Fruit fly (Drosophila melanogaster) whole organism, pupa: ENCODE measurements around the gene ND-24.
A peak's percentile ranks its signal among the peaks of the same experiment; 100 is the strongest.

ENCODE experiments used
- CG10348 ChIP-seq: fragments of 200-800 bp; sonication (Bioruptor generic); IDR thresholded peaks from 2 replicates; pipeline ENCODE4 v1.3.6; 2022; ENCODE audit warnings: missing biosample characterization, missing genetic modification characterization
- CG12605 ChIP-seq: fragments of 200-800 bp; sonication (Bioruptor generic); IDR thresholded peaks from 2 replicates; pipeline ENCODE4 v1.3.6; 2022; ENCODE audit warnings: missing biosample characterization, missing genetic modification characterization
- CG13204 ChIP-seq: fragments of 200-800 bp; sonication (Bioruptor generic); optimal IDR thresholded peaks from 2 replicates; lab custom pipeline; 2018; ENCODE audit warnings: missing biosample characterization, mild to moderate bottlenecking, missing genetic modification characterization, moderate library complexity
- CG14655 ChIP-seq: fragments of 200-800 bp; sonication (Bioruptor generic); optimal IDR thresholded peaks from 3 replicates; lab custom pipeline; 2017; ENCODE audit warnings: mild to moderate bottlenecking, missing biosample characterization, missing genetic modification reagents, missing genetic modification characterization
- CG15710 ChIP-seq: fragments of 200-800 bp; sonication (Bioruptor generic); optimal IDR thresholded peaks from 2 replicates; lab custom pipeline; 2018; ENCODE audit warnings: missing biosample characterization, mild to moderate bottlenecking, missing genetic modification characterization, moderate library complexity
- CG17806 ChIP-seq: fragments of 200-800 bp; sonication (Bioruptor generic); optimal IDR thresholded peaks from 2 replicates; lab custom pipeline; 2018; ENCODE audit warnings: missing biosample characterization, mild to moderate bottlenecking, missing genetic modification characterization, moderate library complexity
- CG32121 ChIP-seq: fragments of 200-800 bp; sonication (Bioruptor generic); IDR thresholded peaks from 2 replicates; pipeline ENCODE4 v1.3.6; 2022; ENCODE audit warnings: missing biosample characterization, missing genetic modification characterization
- CG34367 ChIP-seq: fragments of 200-800 bp; sonication (Bioruptor generic); optimal IDR thresholded peaks from 2 replicates; lab custom pipeline; 2018; ENCODE audit warnings: missing biosample characterization, mild to moderate bottlenecking, missing genetic modification characterization
- CG4496 ChIP-seq: fragments of 200-800 bp; sonication (Bioruptor generic); IDR thresholded peaks from 3 replicates; pipeline ENCODE4 v1.3.6; 2022; ENCODE audit warnings: missing biosample characterization, missing genetic modification characterization
- CG8159 ChIP-seq: fragments of 200-800 bp; sonication (Bioruptor generic); optimal IDR thresholded peaks from 3 replicates; lab custom pipeline; 2018; ENCODE audit warnings: missing biosample characterization, mild to moderate bottlenecking, missing genetic modification characterization, moderate library complexity
- CG8301 ChIP-seq: fragments of 200-800 bp; sonication (Bioruptor generic); optimal IDR thresholded peaks from 2 replicates; lab custom pipeline; 2018; ENCODE audit warnings: missing biosample characterization, mild to moderate bottlenecking, missing genetic modification characterization
- CG9948 ChIP-seq: fragments of 200-800 bp; sonication (Bioruptor generic); optimal IDR thresholded peaks from 2 replicates; lab custom pipeline; 2018; ENCODE audit warnings: missing biosample characterization, mild to moderate bottlenecking, missing genetic modification characterization, moderate library complexity
- D1 ChIP-seq: fragments of 200-800 bp; sonication (Bioruptor generic); optimal IDR thresholded peaks from 2 replicates; lab custom pipeline; 2018; ENCODE audit warnings: missing biosample characterization, mild to moderate bottlenecking, missing genetic modification characterization, moderate library complexity
- EcR ChIP-seq: fragments of 200-800 bp; sonication (Bioruptor generic); optimal IDR thresholded peaks from 3 replicates; lab custom pipeline; 2019; ENCODE audit warnings: missing biosample characterization, missing genetic modification characterization, mild to moderate bottlenecking, moderate library complexity, missing genetic modification reagents
- Ets98B ChIP-seq: fragments of 200-800 bp; sonication (Bioruptor generic); IDR thresholded peaks from 2 replicates; pipeline ENCODE4 v1.3.6; 2022; ENCODE audit warnings: missing biosample characterization, missing genetic modification characterization
- Pif1A ChIP-seq: fragments of 200-800 bp; sonication (Bioruptor generic); optimal IDR thresholded peaks from 3 replicates; lab custom pipeline; 2016; ENCODE audit warnings: missing biosample characterization, missing genetic modification characterization
- Pif1B ChIP-seq: fragments of 200-800 bp; sonication (Bioruptor generic); optimal IDR thresholded peaks from 3 replicates; lab custom pipeline; 2016; ENCODE audit warnings: missing biosample characterization, missing genetic modification characterization
- Snoo ChIP-seq: fragments of 200-800 bp; sonication (Bioruptor generic); optimal IDR thresholded peaks from 3 replicates; lab custom pipeline; 2017; ENCODE audit warnings: missing biosample characterization, mild to moderate bottlenecking, missing genetic modification characterization, inconsistent platforms
- fd96Ca ChIP-seq: fragments of 200-800 bp; sonication (Bioruptor generic); IDR thresholded peaks from 3 replicates; pipeline ENCODE4 v1.3.6; 2022; ENCODE audit warnings: missing biosample characterization, missing genetic modification characterization
- gl ChIP-seq: fragments of 200-800 bp; sonication (Bioruptor generic); optimal IDR thresholded peaks from 2 replicates; lab custom pipeline; 2018; ENCODE audit warnings: missing biosample characterization, mild to moderate bottlenecking, missing genetic modification characterization
- rn ChIP-seq: fragments of 200-800 bp; sonication (Bioruptor generic); IDR thresholded peaks from 2 replicates; pipeline ENCODE4 v1.3.6; 2022; ENCODE audit warnings: missing biosample characterization, missing genetic modification characterization

ND-24 gene

DNA sequence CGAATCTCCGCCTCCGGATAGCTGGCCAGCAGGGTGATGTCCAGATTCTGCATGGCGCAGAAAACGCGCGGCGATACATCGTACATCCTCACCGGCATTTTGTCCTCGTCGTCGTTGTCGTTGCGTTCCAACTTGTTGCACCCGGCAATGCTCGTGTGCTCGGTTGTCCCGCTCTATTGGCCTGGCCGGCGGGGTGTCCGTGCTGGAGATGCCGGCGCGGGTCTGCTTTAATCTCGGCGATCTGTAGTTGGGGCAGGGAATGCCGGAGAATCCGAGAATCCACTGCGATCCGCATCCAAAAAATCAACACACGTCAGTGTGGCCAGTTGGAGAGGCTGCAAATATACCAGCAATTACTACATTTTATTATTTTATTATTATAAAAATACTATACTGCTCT is 24.6 kb downstream of the ND-24 start, which contains the start of gene IntS2:
Gene IntS2 (minus strand): TSS at position 318 of the 400 bp plus-strand sequence.
- TF ChIP-seq CG12605 (peak; percentile 33; the same call in 1 of the 2 replicates), CG9948 (tag; lab: Kevin White, UChicago) (no peak), CG15710 (tag; lab: Kevin White, UChicago) (no peak)

DNA sequence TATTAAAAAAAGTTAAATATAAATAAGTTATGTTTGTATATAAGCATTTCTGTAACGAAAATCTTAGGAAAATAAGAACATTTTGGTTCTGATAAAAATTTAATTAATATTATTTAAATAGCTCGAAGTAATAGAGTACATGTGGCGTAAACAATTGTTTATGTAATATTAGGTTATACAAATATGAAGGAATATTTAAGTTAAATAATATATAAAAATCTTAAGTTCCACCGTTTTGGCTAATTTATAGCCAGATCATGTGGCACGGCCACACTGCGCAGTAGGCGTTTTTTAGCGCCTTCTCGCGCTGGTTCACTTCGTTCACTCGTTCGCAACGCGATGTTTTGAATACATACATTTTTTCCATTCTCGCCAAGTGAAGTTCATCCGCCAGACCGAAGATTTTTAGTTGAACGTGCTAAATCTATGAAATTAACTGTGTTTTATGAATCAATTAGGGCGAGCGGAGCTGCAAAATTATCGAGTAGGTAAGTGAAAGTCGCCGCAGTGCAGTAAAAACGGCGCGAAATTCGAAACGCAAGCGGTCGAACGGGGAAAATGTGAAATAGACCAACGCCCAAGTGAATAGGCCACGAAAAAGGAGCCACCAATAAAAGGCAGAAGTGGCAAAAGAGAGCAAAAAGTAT is 25.3 kb downstream of the ND-24 start, which contains the start of gene beta-Spec:
Gene beta-Spec (plus strand): TSS at position 323 of the 647 bp plus-strand sequence.
- no peak for TF ChIP-seq CG14655
- 0 out of 3 replicates have a peak, but pooled peaks have one; percentile 26 for TF ChIP-seq CG4496 (GFP tag; lab: Robert Waterston, UW)

DNA sequence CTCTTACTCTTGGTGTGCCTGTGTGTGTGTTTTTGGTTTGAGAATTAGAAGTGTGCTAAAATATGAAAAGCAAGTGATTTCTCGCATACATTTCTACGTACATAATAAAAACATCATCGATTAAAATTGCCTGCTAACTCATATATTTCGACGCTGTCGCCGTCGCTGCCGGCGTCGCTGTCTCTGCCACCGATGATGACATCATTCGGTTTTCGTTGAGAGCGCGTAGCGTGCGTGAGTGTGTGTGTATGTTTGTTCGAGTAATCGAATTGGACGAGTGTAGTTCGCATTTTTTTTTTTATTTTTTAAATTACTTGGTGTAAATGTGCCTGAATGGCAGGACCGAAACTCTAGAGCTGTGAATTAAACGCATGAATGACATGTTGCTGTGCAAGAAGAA is 25.8 kb downstream of the ND-24 start:
- no peak for TF ChIP-seq CG4496 (GFP tag; lab: Robert Waterston, UW)
- no peak for TF ChIP-seq Pif1A (GFP tag; lab: Kevin White, UChicago)
- no peak for TF ChIP-seq fd96Ca (GFP tag; lab: Robert Waterston, UW)
- TF ChIP-seq CG10348 (GFP tag; lab: Robert Waterston, UW) = no peak
- no peak for TF ChIP-seq D1 (tag; lab: Kevin White, UChicago)
- no peak for TF ChIP-seq CG13204 (GFP tag; lab: Kevin White, UChicago)
- no peak for TF ChIP-seq CG14655
- no peak for TF ChIP-seq CG34367 (tag; lab: Kevin White, UChicago)
- no peak for TF ChIP-seq gl (tag; lab: Kevin White, UChicago)
- TF ChIP-seq CG8159 (tag; lab: Kevin White, UChicago) = no peak
- TF ChIP-seq CG9948 (tag; lab: Kevin White, UChicago) = no peak
- TF ChIP-seq EcR = no peak

DNA sequence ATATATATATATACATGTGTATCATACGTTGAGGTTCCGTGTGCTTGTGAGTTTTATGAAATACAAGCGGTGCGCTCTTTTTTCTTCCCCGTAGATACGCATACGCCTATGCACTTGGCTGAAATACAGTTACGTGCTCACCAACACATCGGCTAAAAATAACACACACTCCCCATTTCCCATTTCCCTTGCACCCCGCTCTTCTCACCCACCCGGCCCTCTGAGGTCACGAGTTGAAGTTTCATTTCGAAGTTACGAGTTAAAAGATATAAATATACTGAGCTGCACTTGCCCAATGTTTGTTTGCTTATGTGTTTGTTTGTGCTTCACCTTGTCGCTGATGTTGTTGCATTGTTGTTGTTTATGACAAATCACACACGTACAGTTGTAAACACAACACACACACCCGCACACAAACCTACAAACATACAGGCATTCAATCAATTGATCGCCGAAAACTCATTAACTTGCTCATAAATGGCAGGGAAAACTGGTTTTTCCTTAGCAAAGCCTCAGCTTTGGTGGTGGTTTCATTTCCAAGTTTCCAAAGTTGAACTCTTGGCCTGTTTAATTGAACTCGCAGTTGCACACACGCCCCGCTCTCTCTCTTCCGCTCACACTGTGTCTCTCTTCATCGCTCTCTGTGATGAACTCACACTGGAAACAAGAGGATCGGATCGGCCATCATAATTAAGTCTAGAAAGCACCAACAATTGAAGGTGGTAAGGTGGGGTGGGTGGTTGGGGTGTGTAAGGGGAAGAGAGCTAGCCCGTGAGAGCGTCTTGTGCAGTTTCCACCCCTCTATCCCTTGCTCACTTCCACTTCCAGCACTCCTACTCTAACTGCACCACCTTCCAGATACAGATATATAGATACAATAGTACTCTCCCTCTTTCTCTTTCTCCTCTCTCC is 26.6 kb downstream of the ND-24 start:
- TF ChIP-seq rn (GFP tag; lab: Robert Waterston, UW) = no peak
- no peak for TF ChIP-seq CG4496 (GFP tag; lab: Robert Waterston, UW)
- TF ChIP-seq CG32121 (GFP tag; lab: Robert Waterston, UW) = no peak; the same call in 1 of the 2 replicates
- TF ChIP-seq CG10348 (GFP tag; lab: Robert Waterston, UW) = no peak
- TF ChIP-seq CG12605 = peak; percentile 41; the same call in 1 of the 2 replicates
- TF ChIP-seq EcR = peak; percentile 49
- 0 out of 3 replicates have a peak, but pooled peaks have one; percentile 21 for TF ChIP-seq fd96Ca (GFP tag; lab: Robert Waterston, UW)
- TF ChIP-seq gl (tag; lab: Kevin White, UChicago) = no peak
- TF ChIP-seq CG17806 = no peak

DNA sequence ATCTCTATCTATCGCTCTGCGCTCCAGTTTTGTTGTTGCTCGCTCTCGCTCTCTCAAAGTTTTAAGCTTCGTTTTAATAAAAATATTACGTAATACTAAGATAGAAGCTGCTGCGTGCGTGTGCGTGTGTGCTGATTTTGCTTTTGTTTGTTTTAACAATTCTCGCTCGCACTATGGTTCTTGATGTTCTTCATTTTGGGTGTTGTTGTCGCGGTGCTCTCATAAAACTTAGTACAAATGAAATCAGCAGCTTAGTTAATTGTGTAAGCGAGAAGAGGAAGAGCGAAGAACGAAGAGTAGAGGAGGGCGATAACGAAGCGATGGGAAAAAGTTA is 27.2 kb downstream of the ND-24 start:
- TF ChIP-seq rn (GFP tag; lab: Robert Waterston, UW) (no peak), CG34367 (tag; lab: Kevin White, UChicago) (no peak)

DNA sequence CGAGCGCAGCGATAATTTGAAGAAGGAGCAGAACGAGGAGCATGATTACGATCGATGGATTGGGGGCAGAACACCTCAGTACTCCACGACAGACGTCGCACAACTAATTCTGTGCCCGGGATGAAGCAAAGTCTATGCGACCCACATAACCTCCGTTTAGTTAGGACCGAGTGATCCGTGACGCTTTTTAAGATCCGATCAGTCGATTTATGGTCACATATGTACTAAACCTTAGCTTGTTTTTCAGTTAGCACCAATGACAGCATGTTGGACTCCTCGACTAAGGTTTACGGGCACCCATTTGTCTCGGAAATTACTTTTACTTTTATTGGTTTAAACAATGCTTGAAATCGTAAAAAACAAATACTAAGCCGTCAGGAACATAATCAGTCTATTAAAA is 39.9 kb downstream of the ND-24 start, which contains the start of gene CG12990:
Gene CG12990 (minus strand): TSS at position 101 of the 400 bp plus-strand sequence.
- TF ChIP-seq Ets98B (GFP tag; lab: Robert Waterston, UW) = no peak

DNA sequence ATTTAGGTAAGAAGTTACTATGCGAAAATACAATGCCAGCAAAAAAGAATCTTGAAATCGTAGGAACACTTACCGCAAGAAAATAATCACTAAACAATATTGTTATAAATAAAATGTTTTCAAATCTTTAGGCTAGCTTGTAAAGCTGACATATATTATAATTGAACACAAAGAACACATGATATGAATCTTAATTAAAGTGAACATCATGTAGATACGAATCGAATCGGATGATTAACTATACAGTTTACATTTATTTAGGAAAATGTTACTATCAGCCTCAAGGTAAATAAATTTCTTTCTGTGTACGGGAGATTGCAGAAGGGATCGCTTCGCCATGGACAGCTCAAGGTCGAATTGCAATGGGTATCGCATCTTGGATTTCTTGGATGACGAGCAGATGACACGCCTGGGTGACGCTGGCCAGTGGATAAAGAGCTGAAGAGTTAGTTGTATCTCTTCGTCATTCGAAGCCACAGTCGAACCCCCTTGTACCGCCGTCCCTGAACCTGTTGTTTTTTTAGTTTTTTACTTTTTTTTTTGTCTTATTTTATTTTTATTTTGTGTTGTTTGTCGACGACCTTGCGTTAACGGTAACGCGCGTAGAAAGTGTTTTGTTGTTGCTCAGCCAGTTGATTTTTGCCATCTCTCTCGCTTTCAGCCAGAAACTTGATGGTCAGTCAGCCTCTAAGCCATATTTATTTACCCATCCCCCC is 46.2 kb downstream of the ND-24 start:
- no peak for TF ChIP-seq CG10348 (GFP tag; lab: Robert Waterston, UW)
- no peak for TF ChIP-seq CG32121 (GFP tag; lab: Robert Waterston, UW)
- TF ChIP-seq CG17806 = peak; percentile 16
- peak; percentile 71 for TF ChIP-seq CG8159 (tag; lab: Kevin White, UChicago)
- TF ChIP-seq CG4496 (GFP tag; lab: Robert Waterston, UW) = peak; percentile 42; the same call in 1 of the 3 replicates
- TF ChIP-seq Pif1B (GFP tag; lab: Kevin White, UChicago) = peak; percentile 3
- no peak for TF ChIP-seq CG13204 (GFP tag; lab: Kevin White, UChicago)
- TF ChIP-seq EcR = no peak
- no peak for TF ChIP-seq CG34367 (tag; lab: Kevin White, UChicago)
- peak; percentile 28; the same call in 1 of the 2 replicates for TF ChIP-seq CG12605
- TF ChIP-seq fd96Ca (GFP tag; lab: Robert Waterston, UW) = peak; percentile 43; the same call in 2 of the 3 replicates
- TF ChIP-seq CG8301 (tag; lab: Kevin White, UChicago) = peak; percentile 62
- TF ChIP-seq Snoo (tag; lab: Kevin White, UChicago) = no peak
- peak; percentile 57 for TF ChIP-seq CG15710 (tag; lab: Kevin White, UChicago)
- peak; percentile 4 for TF ChIP-seq CG9948 (tag; lab: Kevin White, UChicago)
- no peak for TF ChIP-seq D1 (tag; lab: Kevin White, UChicago)
- TF ChIP-seq CG14655 = peak; percentile 60
- TF ChIP-seq gl (tag; lab: Kevin White, UChicago) = no peak
- TF ChIP-seq Ets98B (GFP tag; lab: Robert Waterston, UW) = 0 out of 2 replicates have a peak, but pooled peaks have one; percentile 30
- no peak for TF ChIP-seq Pif1A (GFP tag; lab: Kevin White, UChicago)
- TF ChIP-seq rn (GFP tag; lab: Robert Waterston, UW) = no peak
- TF ChIP-seq, all 21 proteins: peak for 11
